Fruit fly (Drosophila melanogaster): ENCODE measurements around the gene Zmynd8.

Gene Zmynd8

DNA sequence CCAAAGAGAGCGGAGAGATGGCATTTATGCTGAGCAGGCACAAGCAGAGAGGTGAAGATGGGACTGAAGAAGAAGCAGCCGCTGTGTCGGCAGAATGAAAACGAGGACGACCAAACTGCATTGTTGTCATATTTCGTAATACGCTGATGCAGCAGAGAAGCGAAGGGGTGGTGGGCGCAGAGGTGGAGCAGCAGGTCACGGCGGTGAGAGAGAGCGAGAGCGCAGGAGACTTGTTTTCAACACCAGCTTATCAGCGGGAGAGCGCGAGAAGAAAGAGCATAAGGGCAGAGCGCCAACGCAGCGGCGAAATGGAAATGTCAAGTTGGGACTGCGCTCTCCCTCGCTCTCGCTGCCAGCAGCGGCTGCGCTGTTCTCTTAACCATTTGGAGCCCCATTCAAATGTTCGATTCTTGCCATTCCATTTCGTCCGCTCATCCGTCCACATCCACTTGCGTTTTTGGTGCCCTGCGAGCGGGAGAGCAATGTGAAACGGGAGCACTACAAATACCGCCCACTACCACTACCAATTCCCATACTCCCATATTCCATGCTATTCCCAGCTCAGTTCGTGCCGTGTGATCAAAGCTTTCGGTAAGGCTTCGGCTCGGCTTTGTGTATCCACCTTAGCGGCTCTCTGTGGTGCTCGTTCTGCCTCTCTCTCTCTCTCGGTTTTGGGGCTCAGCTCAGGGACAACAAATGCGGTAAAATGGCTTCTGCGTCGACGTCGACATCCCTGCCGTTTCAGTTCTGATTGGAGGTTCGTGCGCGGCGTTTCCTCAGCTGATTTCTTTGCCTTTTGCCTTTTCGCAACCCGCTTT, 44.2 kb downstream of the Zmynd8 start, which contains the start of gene ttk (continued):
- TF ChIP-seq CG10366 (GFP tag; IDR thresholded peaks at IDR 0.05) (no peak), CG17186 (GFP tag; optimal IDR thresholded peaks at IDR 0.05) (no peak), Hey (tag; optimal IDR thresholded peaks at IDR 0.05) (no peak), CG12155 (GFP tag; optimal IDR thresholded peaks at IDR 0.05) (no peak), Sox100B (GFP tag; optimal IDR thresholded peaks at IDR 0.05) (no peak), pfk (GFP tag; optimal IDR thresholded peaks at IDR 0.05) (no peak), stc (GFP tag; IDR thresholded peaks at IDR 0.05) (no peak), chinmo (GFP tag; IDR thresholded peaks at IDR 0.05; ENCODE audit: partially characterized antibody) (peak; percentile 74; the same call in 2 of the 4 replicates), CG10209 (GFP tag; optimal IDR thresholded peaks at IDR 0.05) (no peak), lilli (GFP tag; optimal IDR thresholded peaks at IDR 0.05) (no peak), CG1233 (GFP tag; optimal IDR thresholded peaks at IDR 0.05) (no peak), ase (GFP tag; IDR thresholded peaks at IDR 0.05) (no peak), gem (tag; optimal IDR thresholded peaks at IDR 0.05) (no peak), tll (GFP tag; optimal IDR thresholded peaks at IDR 0.05) (no peak), toy (GFP tag; IDR thresholded peaks at IDR 0.05) (no peak), twi (tag; optimal IDR thresholded peaks at IDR 0.05) (no peak), Dref (GFP tag; IDR thresholded peaks at IDR 0.05) (no peak), Pdp1 (GFP tag; optimal IDR thresholded peaks at IDR 0.05) (peak in 1 of 2 experiments; percentile 91), wdn (GFP tag; IDR thresholded peaks at IDR 0.05) (no peak), Max (GFP tag; optimal IDR thresholded peaks at IDR 0.05) (no peak), mirr (GFP tag; optimal IDR thresholded peaks at IDR 0.05) (no peak), CrebB (tag; optimal IDR thresholded peaks at IDR 0.05) (no peak), fd96Cb (tag; optimal IDR thresholded peaks at IDR 0.05) (no peak), peb (GFP tag; IDR thresholded peaks at IDR 0.05) (no peak), rib (GFP tag; IDR thresholded peaks at IDR 0.05) (no peak), vfl (GFP tag; optimal IDR thresholded peaks at IDR 0.05) (no peak), CG13123 (GFP tag; optimal IDR thresholded peaks at IDR 0.05) (no peak), slbo (GFP tag; IDR thresholded peaks at IDR 0.05) (no peak), Kr (GFP tag; optimal IDR thresholded peaks at IDR 0.05) (no peak), tin (GFP tag; optimal IDR thresholded peaks at IDR 0.05) (no peak), kah (GFP tag; optimal IDR thresholded peaks at IDR 0.05) (peak; percentile 8), CG2678 (tag; optimal IDR thresholded peaks at IDR 0.05) (no peak), CG7745 (tag; optimal IDR thresholded peaks at IDR 0.05) (no peak), vnd (GFP tag; IDR thresholded peaks at IDR 0.05; ENCODE audit: partially characterized antibody) (no peak), Ssrp (tag; optimal IDR thresholded peaks at IDR 0.05) (no peak), eyg (GFP tag; optimal IDR thresholded peaks at IDR 0.05) (no peak), CG7271 (tag; optimal IDR thresholded peaks at IDR 0.05) (no peak), CG6765 (GFP tag; optimal IDR thresholded peaks at IDR 0.05) (no peak), Abd-B (GFP tag; optimal IDR thresholded peaks at IDR 0.05) (no peak), CG10959 (GFP tag; IDR thresholded peaks at IDR 0.05) (no peak), CG11398 (GFP tag; optimal IDR thresholded peaks at IDR 0.05) (no peak), CG7963 (GFP tag; IDR thresholded peaks at IDR 0.05; ENCODE audit: partially characterized antibody) (no peak), eve (GFP tag; optimal IDR thresholded peaks at IDR 0.05) (no peak), zfh2 (GFP tag; optimal IDR thresholded peaks at IDR 0.05) (no peak), Hsf (GFP tag; optimal IDR thresholded peaks at IDR 0.05) (no peak), Med (GFP tag) (peak; percentile 72), CG8359 (GFP tag; optimal IDR thresholded peaks at IDR 0.05; ENCODE audit: borderline replicate concordance) (no peak), stwl (tag; optimal IDR thresholded peaks at IDR 0.05) (no peak), gce (GFP tag; IDR thresholded peaks at IDR 0.05) (no peak)

All from whole organism, embryonic.